Fruit fly (Drosophila melanogaster): ENCODE measurements around the gene Mp.

The Mp gene

dm6 chr3L:7008351-7008750, 9.7 kb downstream of the Mp start:
- no peak for TF ChIP-seq toy (GFP tag; IDR thresholded peaks at IDR 0.05)
- peak; percentile 93 for TF ChIP-seq gem (tag; optimal IDR thresholded peaks at IDR 0.05)
- peak in 1 of 2 experiments; percentile 27 for TF ChIP-seq insv (GFP tag; optimal IDR thresholded peaks at IDR 0.05)
- TF ChIP-seq lola (GFP tag; optimal IDR thresholded peaks at IDR 0.05), result peak in 1 of 3 experiments; percentile 88
- TF ChIP-seq bsh (GFP tag; optimal IDR thresholded peaks at IDR 0.05), result peak in 1 of 2 experiments; percentile 90
- no peak for TF ChIP-seq CG7745 (tag; optimal IDR thresholded peaks at IDR 0.05)
- TF ChIP-seq zen2 (GFP tag; IDR thresholded peaks at IDR 0.05; ENCODE audit: partially characterized antibody), result no peak
- TF ChIP-seq Antp (GFP tag; optimal IDR thresholded peaks at IDR 0.05), result no peak
- no peak for TF ChIP-seq CG34224 (GFP tag; IDR thresholded peaks at IDR 0.05; ENCODE audit: partially characterized antibody)
- no peak for TF ChIP-seq NC2α (GFP tag; optimal IDR thresholded peaks at IDR 0.05)
- no peak for TF ChIP-seq CG12744 (GFP tag; optimal IDR thresholded peaks at IDR 0.05)
- TF ChIP-seq Rx (GFP tag; IDR thresholded peaks at IDR 0.05), result no peak
- TF ChIP-seq chm (GFP tag; IDR thresholded peaks at IDR 0.05), result peak; percentile 15; the same call in 1 of the 2 replicates
- TF ChIP-seq bcd (GFP tag; optimal IDR thresholded peaks at IDR 0.05), result peak; percentile 84
- TF ChIP-seq D (optimal IDR thresholded peaks at IDR 0.05), result no peak
- peak; percentile 88 for TF ChIP-seq D (GFP tag; optimal IDR thresholded peaks at IDR 0.05)
- TF ChIP-seq Ravus (GFP tag; IDR thresholded peaks at IDR 0.05), result no peak
- TF ChIP-seq cad (GFP tag; optimal IDR thresholded peaks at IDR 0.05), result no peak
- TF ChIP-seq CG9609 (GFP tag; optimal IDR thresholded peaks at IDR 0.05), result peak; percentile 25
- peak; percentile 70 for TF ChIP-seq sob (GFP tag; IDR thresholded peaks at IDR 0.05)
- peak; percentile 52; the same call in 1 of the 2 replicates for TF ChIP-seq CG14441 (GFP tag; IDR thresholded peaks at IDR 0.05)
- peak; percentile 90 for TF ChIP-seq Fer1 (GFP tag; optimal IDR thresholded peaks at IDR 0.05)
- TF ChIP-seq CG10267 (tag; optimal IDR thresholded peaks at IDR 0.05), result peak; percentile 85
- 0 out of 2 replicates have a peak, but pooled peaks have one; percentile 22 for TF ChIP-seq CG10959 (GFP tag; IDR thresholded peaks at IDR 0.05)
- peak; percentile 89 for TF ChIP-seq CG14710 (tag; optimal IDR thresholded peaks at IDR 0.05)
- peak; percentile 30 for TF ChIP-seq CG13624 (GFP tag; optimal IDR thresholded peaks at IDR 0.05)
- peak; percentile 67 for TF ChIP-seq run (tag; optimal IDR thresholded peaks at IDR 0.05)
- peak; percentile 92 for TF ChIP-seq fd96Cb (tag; optimal IDR thresholded peaks at IDR 0.05)
- peak; percentile 23 for TF ChIP-seq CG12299 (tag; optimal IDR thresholded peaks at IDR 0.05)
- no peak for TF ChIP-seq CG8478 (optimal IDR thresholded peaks at IDR 0.05)
- peak; percentile 59 for TF ChIP-seq CG4730 (GFP tag; IDR thresholded peaks at IDR 0.05)
- TF ChIP-seq CG13296 (GFP tag; optimal IDR thresholded peaks at IDR 0.05), result peak; percentile 91
- no peak for TF ChIP-seq unc-4 (GFP tag; IDR thresholded peaks at IDR 0.05; ENCODE audit: partially characterized antibody)
- TF ChIP-seq twi (tag; optimal IDR thresholded peaks at IDR 0.05), result peak; percentile 75
- peak; percentile 64 for TF ChIP-seq Drgx (GFP tag; IDR thresholded peaks at IDR 0.05)
- TF ChIP-seq CG12104 (GFP tag; optimal IDR thresholded peaks at IDR 0.05), result peak; percentile 87
- peak; percentile 50 for TF ChIP-seq CG2202 (tag; optimal IDR thresholded peaks at IDR 0.05)
- TF ChIP-seq CG2199 (GFP tag; IDR thresholded peaks at IDR 0.05), result no peak
- no peak for TF ChIP-seq Hey (tag; optimal IDR thresholded peaks at IDR 0.05)
- TF ChIP-seq CG6175 (GFP tag; IDR thresholded peaks at IDR 0.05), result no peak
- peak; percentile 96 for TF ChIP-seq sens (GFP tag)
- TF ChIP-seq ssp (GFP tag; IDR thresholded peaks at IDR 0.05), result peak; percentile 48
- no peak for TF ChIP-seq z (GFP tag; IDR thresholded peaks at IDR 0.05)
- TF ChIP-seq dpn (GFP tag; optimal IDR thresholded peaks at IDR 0.05), result peak; percentile 61 to 75
- peak; percentile 68 for TF ChIP-seq E2f1 (GFP tag; IDR thresholded peaks at IDR 0.05)
- no peak for TF ChIP-seq Kr (GFP tag; optimal IDR thresholded peaks at IDR 0.05)
- peak; percentile 95 for TF ChIP-seq Sox102F (GFP tag; optimal IDR thresholded peaks at IDR 0.05)
- TF ChIP-seq tx (GFP tag; optimal IDR thresholded peaks at IDR 0.05), result peak; percentile 28
- TF ChIP-seq CkIIα-i1 (GFP tag; IDR thresholded peaks at IDR 0.05), result no peak
- peak; percentile 73 for TF ChIP-seq dmrt11E (tag; optimal IDR thresholded peaks at IDR 0.05)
- peak; percentile 15 for TF ChIP-seq pnt (GFP tag; optimal IDR thresholded peaks at IDR 0.05)
- peak; percentile 87 for TF ChIP-seq CG10209 (GFP tag; optimal IDR thresholded peaks at IDR 0.05)
